Worm (Caenorhabditis elegans) whole organism, L4 larva: Measurements from ENCODE around the gene ssq-2.

Experiments used
- F44E2.7 ChIP-seq: fragments of 200-800 bp; sonication (Bioruptor generic); IDR thresholded peaks from 2 replicates; pipeline ENCODE4 v2.1.2; 2022; ENCODE audit warnings: missing genetic modification characterization, missing compliant biosample characterization
- R02D3.7 ChIP-seq: fragments of 150-350 bp; sonication (generic microtip); optimal IDR thresholded peaks from 3 replicates; lab custom pipeline; 2014; ENCODE audit warnings: missing biosample characterization, missing genetic modification characterization
- Y105C5A.15 ChIP-seq: fragments of 200-800 bp; sonication (Bioruptor generic); IDR thresholded peaks from 2 replicates; pipeline ENCODE4 v1.3.6; 2022; ENCODE audit warnings: missing genetic modification characterization, missing compliant biosample characterization
- aha-1 ChIP-seq: fragments of 150-350 bp; peaks from one replicate; lab custom pipeline; 2014; ENCODE audit warnings: missing biosample characterization, missing genetic modification characterization
- attf-4 ChIP-seq: sonication (generic microtip); optimal IDR thresholded peaks from 3 replicates; lab custom pipeline; 2017; ENCODE audit warnings: missing biosample characterization, missing genetic modification characterization
- ceh-20 ChIP-seq: fragments of 200-800 bp; sonication (Bioruptor generic); IDR thresholded peaks from 2 replicates; pipeline ENCODE4 v1.3.6; 2022; ENCODE audit warnings: missing genetic modification reagents, missing genetic modification characterization, missing compliant biosample characterization
- ceh-28 ChIP-seq: fragments of 150-350 bp; optimal IDR thresholded peaks from 2 replicates; lab custom pipeline; 2014; ENCODE audit warnings: missing biosample characterization, missing genetic modification reagents, missing genetic modification characterization
- ceh-44 ChIP-seq: fragments of 200-800 bp; sonication (Bioruptor generic); IDR thresholded peaks from 2 replicates; pipeline ENCODE4 v1.3.6; 2022; ENCODE audit warnings: missing genetic modification reagents, missing genetic modification characterization, missing compliant biosample characterization
- ces-1 ChIP-seq: fragments of 150-350 bp; sonication (generic microtip); optimal IDR thresholded peaks from 4 replicates; lab custom pipeline; 2014; ENCODE audit warnings: missing biosample characterization, missing genetic modification reagents, missing genetic modification characterization
- dmd-8 ChIP-seq: fragments of 200-800 bp; sonication (Bioruptor generic); IDR thresholded peaks from 2 replicates; pipeline ENCODE4 v1.3.6; 2022; ENCODE audit warnings: missing genetic modification characterization, missing compliant biosample characterization
- dpl-1 ChIP-seq: fragments of 150-350 bp; optimal IDR thresholded peaks from 2 replicates; lab custom pipeline; 2014; ENCODE audit warnings: missing biosample characterization, missing genetic modification reagents, missing genetic modification characterization
- duxl-1 ChIP-seq: sonication (generic microtip); optimal IDR thresholded peaks from 2 replicates; lab custom pipeline; 2016; ENCODE audit warnings: mild to moderate bottlenecking, missing genetic modification characterization, moderate library complexity, missing compliant biosample characterization; ENCODE audit not compliant: poor library complexity
- fkh-10 ChIP-seq: fragments of 150-350 bp; optimal IDR thresholded peaks from 2 replicates; lab custom pipeline; 2014; ENCODE audit warnings: missing biosample characterization, missing genetic modification reagents, missing genetic modification characterization
- gei-8 ChIP-seq: fragments of 200-800 bp; sonication (Bioruptor generic); optimal IDR thresholded peaks from 2 replicates; lab custom pipeline; 2018; ENCODE audit warnings: mild to moderate bottlenecking, missing genetic modification characterization, missing compliant biosample characterization
- lin-1 ChIP-seq: fragments of 200-800 bp; sonication (Bioruptor generic); IDR thresholded peaks from 2 replicates; pipeline ENCODE4 v1.3.6; 2022; ENCODE audit warnings: missing genetic modification reagents, missing genetic modification characterization, missing compliant biosample characterization
- lin-15B ChIP-seq: fragments of 150-350 bp; sonication (generic microtip); optimal IDR thresholded peaks from 3 replicates; lab custom pipeline; 2014; ENCODE audit warnings: missing biosample characterization, missing genetic modification characterization
- lin-38 ChIP-seq: fragments of 200-800 bp; sonication (Bioruptor generic); IDR thresholded peaks from 2 replicates; pipeline ENCODE4 v1.3.6; 2022; ENCODE audit warnings: missing genetic modification reagents, missing genetic modification characterization, missing compliant biosample characterization
- mdl-1 ChIP-seq, 2 experiments: fragments of 150-350 bp in 1 of 2; sonication (generic microtip) in 1 of 2; optimal IDR thresholded peaks; 2 replicates each; lab custom pipeline; 2014 to 2017; ENCODE audit warnings: missing biosample characterization in 2 of 2, missing genetic modification characterization in 2 of 2
- mep-1 ChIP-seq: fragments of 150-350 bp; sonication (generic microtip); optimal IDR thresholded peaks from 3 replicates; lab custom pipeline; 2014; ENCODE audit warnings: missing biosample characterization, missing genetic modification characterization
- nhr-77 ChIP-seq: fragments of 150-350 bp; optimal IDR thresholded peaks from 2 replicates; lab custom pipeline; 2014; ENCODE audit warnings: missing biosample characterization, missing genetic modification characterization
- rbr-2 ChIP-seq: sonication (generic microtip); optimal IDR thresholded peaks from 2 replicates; lab custom pipeline; 2016; ENCODE audit warnings: missing genotype, missing genetic modification characterization, missing compliant biosample characterization
- set-16 ChIP-seq: fragments of 200-800 bp; sonication (Bioruptor generic); IDR thresholded peaks from 2 replicates; pipeline ENCODE4 v1.3.6; 2022; ENCODE audit warnings: missing genetic modification reagents, missing genetic modification characterization, missing compliant biosample characterization
- skn-1 ChIP-seq: fragments of 150-350 bp; optimal IDR thresholded peaks from 2 replicates; lab custom pipeline; 2014; ENCODE audit warnings: missing biosample characterization, missing genetic modification characterization
- snpc-1.2 ChIP-seq: fragments of 200-800 bp; sonication (Bioruptor generic); IDR thresholded peaks from 2 replicates; pipeline ENCODE4 v1.3.6; 2022; ENCODE audit warnings: missing genetic modification reagents, missing genetic modification characterization, missing compliant biosample characterization
- unc-62 ChIP-seq, 3 experiments: fragments of 150-350 bp in 1 of 3; sonication (generic microtip); optimal IDR thresholded peaks in 2 of 3; peaks in 1 of 3; 1 replicate in 1 of 3; 2 replicates in 2 of 3; lab custom pipeline; 2014 to 2017; ENCODE audit warnings: missing biosample characterization in 3 of 3, missing genetic modification characterization in 3 of 3, missing genetic modification reagents in 3 of 3, missing genotype in 1 of 3
- zfp-3 ChIP-seq: fragments of 200-800 bp; sonication (Bioruptor generic); conservative IDR thresholded peaks from 2 replicates; pipeline ENCODE4 v1.3.6; 2022; ENCODE audit warnings: missing genetic modification reagents, missing genetic modification characterization, missing compliant biosample characterization

Gene ssq-2

DNA sequence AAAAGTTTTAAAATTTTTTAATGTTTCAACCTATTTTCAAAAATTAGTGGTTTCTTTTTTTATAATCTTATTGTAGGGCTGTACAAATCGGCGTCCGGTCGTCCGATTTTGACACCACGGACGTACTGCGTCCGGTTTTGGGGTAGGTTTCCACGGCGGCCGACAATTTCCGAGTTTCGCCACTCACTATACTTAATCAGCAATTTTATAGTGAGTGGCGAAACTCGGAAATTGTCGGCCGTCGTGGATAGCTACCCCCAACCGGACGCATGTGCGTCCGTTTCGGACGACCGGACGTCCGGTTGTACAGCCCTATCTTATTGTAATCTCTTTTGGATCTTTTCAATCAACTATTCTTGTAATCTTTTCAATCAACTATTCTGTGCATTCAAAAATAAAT lies 15.1 kb downstream of the ssq-2 start:
- TF ChIP-seq snpc-1.2 (GFP tag; lab: Robert Waterston, UW): peak; percentile 74

DNA sequence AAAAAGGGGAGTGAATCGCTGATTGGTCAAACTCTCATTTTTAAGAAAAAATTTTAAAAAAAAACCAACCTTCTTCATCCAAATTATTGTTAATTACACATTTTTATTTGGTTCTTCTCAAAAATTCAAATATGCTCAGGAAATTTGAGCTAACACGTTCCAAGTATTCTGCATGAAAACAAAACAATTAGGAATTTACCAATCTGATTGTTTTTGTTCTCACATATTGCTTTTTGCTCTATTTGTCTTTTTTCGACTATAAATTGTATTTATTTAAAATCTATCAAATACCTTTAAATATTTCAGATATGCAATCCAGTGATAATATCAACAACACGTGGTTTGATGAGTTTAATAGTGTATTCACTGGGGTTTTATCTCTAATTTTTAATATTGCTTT lies 16.3 kb downstream of the ssq-2 start, which contains the start of gene srm-1:
Gene srm-1, plus strand, starts transcription at position 301 of the 400 bp plus-strand sequence.
- TF ChIP-seq gei-8 (GFP tag; lab: Kevin White, UChicago) (no peak), dmd-8 (no peak), ceh-44 (GFP tag; lab: Robert Waterston, UW) (no peak), ces-1 (GFP tag; lab: Kevin White, UChicago) (no peak), dpl-1 (GFP tag; lab: Kevin White, UChicago) (no peak), ceh-28 (tag; lab: Kevin White, UChicago) (no peak), skn-1 (tag; lab: Kevin White, UChicago) (no peak), lin-1 (no peak), R02D3.7 (tag; lab: Kevin White, UChicago) (no peak), mep-1 (no peak), duxl-1 (tag; lab: Kevin White, UChicago) (no peak), nhr-77 (tag; lab: Kevin White, UChicago) (no peak), mdl-1 (tag; optimal IDR thresholded peaks at IDR 0.05; lab: Kevin White, UChicago) (no peak), F44E2.7 (no peak)
- TF ChIP-seq, all 104 proteins: peak for 0

DNA sequence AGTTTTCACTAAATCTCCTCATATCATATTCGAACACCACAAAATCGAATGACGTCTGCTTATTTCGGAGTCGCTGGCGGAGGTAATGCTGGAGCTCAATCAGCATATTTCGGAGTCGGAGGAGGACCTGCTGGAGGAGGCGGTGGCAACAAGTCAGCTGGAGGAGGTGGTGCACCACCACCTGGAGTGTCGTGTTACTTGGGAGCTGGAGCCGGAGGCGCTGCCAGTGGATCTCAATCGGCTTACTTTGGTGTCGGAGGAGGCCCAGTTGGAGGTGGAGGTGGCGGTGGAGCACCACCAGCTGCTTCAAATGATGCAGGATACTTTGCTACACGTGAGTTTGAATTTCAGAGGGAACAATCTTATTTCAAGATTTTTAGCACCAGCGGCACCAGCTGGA lies 20.5 kb downstream of the ssq-2 start, which contains the start of gene ssq-4:
Gene ssq-4, plus strand, starts transcription at position 19 of the 400 bp plus-strand sequence.
- peak; percentile 83 for TF ChIP-seq set-16 (GFP tag; lab: Robert Waterston, UW)

DNA sequence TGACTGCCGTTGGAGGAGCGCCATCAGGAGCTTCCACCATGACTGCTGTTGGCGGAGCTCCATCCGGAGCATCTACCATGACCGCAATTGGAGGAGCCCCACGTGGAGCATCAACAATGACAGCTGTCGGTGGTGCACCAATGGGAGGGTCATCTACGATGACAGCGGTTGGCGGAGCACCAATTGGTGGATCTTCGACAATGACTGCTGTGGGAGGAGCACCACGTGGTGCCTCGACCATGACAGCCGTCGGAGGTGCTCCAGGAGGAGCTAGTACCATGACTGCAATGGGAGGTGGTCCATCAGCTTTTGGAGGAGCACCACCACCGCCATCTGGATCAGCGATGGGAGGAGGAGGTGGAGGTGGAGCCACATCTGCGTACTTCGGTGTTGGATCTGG lies 21.1 kb downstream of the ssq-2 start, which contains the start of gene T28H11.7:
Gene T28H11.7, minus strand, starts transcription at position 101 of the 400 bp plus-strand sequence.
- peak; percentile 82 for TF ChIP-seq set-16 (GFP tag; lab: Robert Waterston, UW)

DNA sequence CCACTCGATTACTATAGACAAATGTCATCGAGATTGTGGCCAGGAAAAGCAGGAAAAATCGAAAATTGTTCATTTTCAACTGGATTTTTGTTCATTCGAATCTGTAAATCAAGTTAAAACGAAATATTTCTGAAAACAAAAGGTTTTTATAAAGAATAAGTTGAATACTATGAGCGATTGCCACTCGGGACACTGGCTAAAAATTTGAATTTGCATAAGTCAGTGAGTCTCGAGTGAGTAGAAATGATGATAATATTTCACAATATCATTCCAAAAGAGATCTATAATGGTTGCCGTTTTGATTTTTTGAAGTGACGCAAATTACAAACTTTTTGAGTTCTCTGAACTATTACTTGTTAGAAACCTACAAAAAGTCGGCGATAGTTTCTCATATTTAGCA lies 24.6 kb downstream of the ssq-2 start, which contains the start of gene T28H11.8:
Gene T28H11.8, minus strand, starts transcription at position 101 of the 400 bp plus-strand sequence.
- no peak for TF ChIP-seq mep-1
- TF ChIP-seq aha-1 (tag; lab: Kevin White, UChicago): peak; percentile 30

DNA sequence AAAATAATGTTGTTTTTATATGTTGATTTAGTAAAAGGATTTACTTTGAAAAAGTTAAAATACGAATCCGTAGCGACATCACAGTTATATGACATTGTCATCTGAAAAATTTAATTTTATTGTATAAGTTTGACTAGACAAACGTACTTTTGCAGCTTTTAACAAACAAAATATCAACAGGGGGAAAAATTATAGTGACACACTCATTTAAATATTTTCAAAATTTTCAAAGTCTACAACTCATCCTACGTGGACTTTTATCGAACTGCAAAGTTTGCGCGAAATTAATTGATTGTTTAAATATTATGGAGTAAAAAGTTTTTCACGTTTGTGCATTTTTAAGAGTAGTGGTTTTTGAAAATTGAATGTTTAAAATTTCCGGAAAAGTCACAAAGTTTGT lies 29.7 kb downstream of the ssq-2 start, which contains the start of gene C09B9.85:
Gene C09B9.85, minus strand, starts transcription at position 101 of the 400 bp plus-strand sequence.
- TF ChIP-seq fkh-10 (no peak), Y105C5A.15 (no peak), lin-1 (no peak)

DNA sequence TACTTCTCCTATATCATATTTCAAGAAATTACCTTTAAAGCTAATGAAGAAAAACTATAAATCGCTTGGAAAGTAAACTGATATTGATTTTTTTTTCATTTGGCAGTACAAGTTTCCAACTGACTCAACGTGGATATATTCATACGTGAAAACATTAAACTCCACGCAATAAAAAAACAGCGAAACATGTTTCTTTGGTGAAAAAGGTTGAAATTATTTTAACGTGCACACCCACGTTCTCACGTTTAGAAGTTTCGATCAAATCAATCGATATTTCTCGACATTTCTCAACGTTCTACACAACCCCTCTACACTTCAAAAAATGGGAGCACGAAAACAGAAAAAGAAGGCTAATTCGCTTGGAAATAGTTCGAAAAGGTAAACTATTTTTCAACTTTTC lies 33.0 kb downstream of the ssq-2 start, which contains the start of the genes best-6 and C09B9.2:
Gene best-6, minus strand, starts transcription at position 101 of the 400 bp plus-strand sequence.
Gene C09B9.2, plus strand, starts transcription at position 314 of the 400 bp plus-strand sequence.
- TF ChIP-seq ceh-20: no peak
- TF ChIP-seq unc-62 (GFP tag; optimal IDR thresholded peaks at IDR 0.05 in 1 of 2; lab: Kevin White, UChicago): peak in 1 of 2 experiments; percentile 87
- no peak for TF ChIP-seq unc-62 (tag; optimal IDR thresholded peaks at IDR 0.05; lab: Kevin White, UChicago)
- no peak for TF ChIP-seq attf-4 (tag; lab: Kevin White, UChicago)

DNA sequence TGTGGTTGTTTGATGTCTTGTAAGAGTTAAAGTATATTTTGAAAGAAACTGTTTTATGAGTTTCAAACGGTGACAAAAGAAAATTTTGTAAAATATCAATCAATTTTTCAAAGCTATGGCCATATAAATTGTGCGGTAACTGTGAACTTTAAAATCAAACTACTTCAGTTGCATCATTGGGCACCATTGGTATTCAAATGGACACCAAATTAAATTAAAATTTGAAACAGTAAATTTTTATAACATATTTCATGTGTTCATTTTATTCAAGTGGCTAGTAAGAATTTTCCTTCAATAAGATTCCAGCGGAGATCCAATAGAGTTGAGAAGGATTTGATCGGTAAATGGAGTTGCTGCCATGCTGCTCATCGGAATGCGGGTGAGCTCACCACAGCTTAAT lies 35.4 kb downstream of the ssq-2 start:
- TF ChIP-seq lin-15B (tag; lab: Kevin White, UChicago): no peak
- TF ChIP-seq lin-38 (GFP tag; lab: Robert Waterston, UW): no peak
- TF ChIP-seq aha-1 (tag; lab: Kevin White, UChicago): peak; percentile 90
- TF ChIP-seq rbr-2: no peak
- TF ChIP-seq zfp-3 (GFP tag; lab: Robert Waterston, UW): no peak
- no peak for TF ChIP-seq ceh-28 (tag; lab: Kevin White, UChicago)
- TF ChIP-seq, all 104 proteins: peak for 1
